Worm (Caenorhabditis elegans) whole organism, L4/young adult: ENCODE measurements around the gene C25B8.8.

Source experiments
- W03F9.2 ChIP-seq: fragments of 150-350 bp; optimal IDR thresholded peaks from 2 replicates; lab custom pipeline; 2014; ENCODE audit warnings: missing biosample characterization, missing genetic modification characterization
- him-1 ChIP-seq: sonication (generic microtip); optimal IDR thresholded peaks from 2 replicates; lab custom pipeline; 2016; ENCODE audit warnings: missing genotype, missing genetic modification reagents, missing genetic modification characterization, missing compliant biosample characterization

DNA sequence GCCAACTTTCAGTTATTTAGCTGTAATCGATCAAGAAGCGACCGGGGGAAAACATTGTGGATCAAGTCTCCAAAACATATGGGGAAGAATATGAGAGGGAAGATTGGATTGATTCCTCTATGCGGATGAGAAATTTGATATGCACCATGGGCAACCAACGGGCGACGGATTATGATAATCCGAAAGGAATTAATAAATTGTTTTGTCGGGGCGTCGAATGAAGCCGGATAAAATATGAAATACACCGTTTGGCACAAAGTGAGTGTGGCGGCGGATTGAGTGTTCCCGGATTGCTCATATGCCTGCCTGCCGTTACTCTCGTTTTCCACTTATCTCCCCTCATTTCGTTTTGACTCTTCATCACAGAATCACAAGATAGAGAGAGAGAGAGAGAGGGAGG, 566 bp upstream of the C25B8.8 start:
- TF ChIP-seq W03F9.2 (tag; lab: Kevin White, UChicago) = no peak
- no peak for TF ChIP-seq him-1
